Fruit fly (Drosophila melanogaster) whole organism, prepupa: ENCODE data around the gene gskt.

ENCODE experiments used
- Blimp-1 ChIP-seq: fragments of 200-800 bp; sonication (Bioruptor generic); optimal IDR thresholded peaks from 3 replicates; lab custom pipeline; 2017; ENCODE audit warnings: missing biosample characterization, missing genetic modification characterization, mild to moderate bottlenecking, moderate library complexity, missing genetic modification reagents
- CG10669 ChIP-seq: fragments of 200-800 bp; sonication (Bioruptor generic); optimal IDR thresholded peaks from 3 replicates; lab custom pipeline; 2018; ENCODE audit warnings: missing biosample characterization, mild to moderate bottlenecking, missing genetic modification characterization, moderate library complexity
- CG11294 ChIP-seq: fragments of 200-800 bp; sonication (Bioruptor generic); IDR thresholded peaks from 2 replicates; pipeline ENCODE4 v1.3.6; 2022; ENCODE audit warnings: missing biosample characterization, missing genetic modification characterization
- CG11902 ChIP-seq: fragments of 200-800 bp; sonication (Bioruptor generic); optimal IDR thresholded peaks from 3 replicates; lab custom pipeline; 2016; ENCODE audit warnings: missing biosample characterization, missing genetic modification characterization
- CG1621 ChIP-seq: fragments of 200-800 bp; sonication (Bioruptor generic); optimal IDR thresholded peaks from 3 replicates; lab custom pipeline; 2018; ENCODE audit warnings: missing biosample characterization, mild to moderate bottlenecking, missing genetic modification characterization
- CG16779 ChIP-seq: fragments of 200-800 bp; sonication (Bioruptor generic); optimal IDR thresholded peaks from 3 replicates; lab custom pipeline; 2017; ENCODE audit warnings: missing biosample characterization, mild to moderate bottlenecking, missing genetic modification characterization
- CG3032 ChIP-seq: fragments of 200-800 bp; optimal IDR thresholded peaks from 2 replicates; lab custom pipeline; 2019; ENCODE audit warnings: missing biosample characterization, mild to moderate bottlenecking, missing genetic modification characterization, moderate library complexity
- CG31627 ChIP-seq: fragments of 200-800 bp; sonication (Bioruptor generic); optimal IDR thresholded peaks from 3 replicates; lab custom pipeline; 2016; ENCODE audit warnings: missing biosample characterization, missing genetic modification characterization
- CG34406 ChIP-seq: fragments of 200-800 bp; sonication (Bioruptor generic); optimal IDR thresholded peaks from 3 replicates; lab custom pipeline; 2016; ENCODE audit warnings: missing biosample characterization, missing genetic modification characterization
- CG3919 ChIP-seq: fragments of 200-800 bp; sonication (Bioruptor generic); optimal IDR thresholded peaks from 3 replicates; lab custom pipeline; 2016; ENCODE audit warnings: missing biosample characterization, missing genetic modification characterization
- CG6163 ChIP-seq: fragments of 200-800 bp; sonication (Bioruptor generic); IDR thresholded peaks from 3 replicates; pipeline ENCODE4 v1.3.6; 2022; ENCODE audit warnings: missing biosample characterization, missing genetic modification characterization
- CG6276 ChIP-seq: fragments of 200-800 bp; sonication (Bioruptor generic); optimal IDR thresholded peaks from 2 replicates; lab custom pipeline; 2017; ENCODE audit warnings: missing biosample characterization, mild to moderate bottlenecking, missing genetic modification characterization
- CG6808 ChIP-seq: fragments of 200-800 bp; sonication (Bioruptor generic); optimal IDR thresholded peaks from 3 replicates; lab custom pipeline; 2017; ENCODE audit warnings: missing biosample characterization, missing genetic modification characterization, mild to moderate bottlenecking, moderate library complexity, missing genetic modification reagents
- CG9139 ChIP-seq: fragments of 200-800 bp; sonication (Bioruptor generic); optimal IDR thresholded peaks from 3 replicates; lab custom pipeline; 2017; ENCODE audit warnings: missing biosample characterization, mild to moderate bottlenecking, missing genetic modification characterization
- Eip75B ChIP-seq: fragments of 200-800 bp; sonication (Bioruptor generic); optimal IDR thresholded peaks from 3 replicates; lab custom pipeline; 2016; ENCODE audit warnings: missing biosample characterization, missing genetic modification characterization
- Eip78C ChIP-seq: fragments of 200-800 bp; sonication (Bioruptor generic); peaks from one replicate; lab custom pipeline; 2016; ENCODE audit warnings: missing biosample characterization, missing genetic modification characterization
- Eip93F ChIP-seq: fragments of 200-800 bp; sonication (Bioruptor generic); optimal IDR thresholded peaks from 2 replicates; lab custom pipeline; 2016; ENCODE audit warnings: missing biosample characterization, mild to moderate bottlenecking, missing genetic modification characterization
- Ets21C ChIP-seq: fragments of 200-800 bp; sonication (Bioruptor generic); optimal IDR thresholded peaks from 3 replicates; lab custom pipeline; 2016; ENCODE audit warnings: missing biosample characterization, missing genetic modification characterization
- Ets96B ChIP-seq: fragments of 200-800 bp; optimal IDR thresholded peaks from 2 replicates; lab custom pipeline; 2019; ENCODE audit warnings: missing biosample characterization, mild to moderate bottlenecking, missing genetic modification characterization, moderate library complexity
- Hr38 ChIP-seq: sonication (Bioruptor generic); optimal IDR thresholded peaks from 2 replicates; lab custom pipeline; 2016; ENCODE audit warnings: missing biosample characterization, missing genetic modification characterization
- Hr39 ChIP-seq: fragments of 200-800 bp; sonication (Bioruptor generic); optimal IDR thresholded peaks from 2 replicates; lab custom pipeline; 2016; ENCODE audit warnings: missing biosample characterization, missing genetic modification characterization
- Lpt ChIP-seq: fragments of 200-800 bp; sonication (Bioruptor generic); optimal IDR thresholded peaks from 3 replicates; lab custom pipeline; 2016; ENCODE audit warnings: missing biosample characterization, missing genetic modification characterization
- OdsH ChIP-seq: fragments of 200-800 bp; sonication (Bioruptor generic); optimal IDR thresholded peaks from 3 replicates; lab custom pipeline; 2016; ENCODE audit warnings: missing biosample characterization, missing genetic modification characterization
- Smox ChIP-seq: fragments of 200-800 bp; sonication (Bioruptor generic); optimal IDR thresholded peaks from 3 replicates; lab custom pipeline; 2016; ENCODE audit warnings: missing biosample characterization, missing genetic modification characterization
- Sox102F ChIP-seq: fragments of 200-800 bp; sonication (Bioruptor generic); optimal IDR thresholded peaks from 2 replicates; lab custom pipeline; 2016; ENCODE audit warnings: missing biosample characterization, mild to moderate bottlenecking, missing genetic modification characterization
- Sox14 ChIP-seq: fragments of 200-800 bp; sonication (Bioruptor generic); optimal IDR thresholded peaks from 3 replicates; lab custom pipeline; 2016; ENCODE audit warnings: missing biosample characterization, missing genetic modification characterization
- achi ChIP-seq: fragments of 200-800 bp; sonication (Bioruptor generic); optimal IDR thresholded peaks from 3 replicates; lab custom pipeline; 2016; ENCODE audit warnings: missing biosample characterization, missing genetic modification characterization
- cyc ChIP-seq: fragments of 200-800 bp; sonication (Bioruptor generic); optimal IDR thresholded peaks from 3 replicates; lab custom pipeline; 2016; ENCODE audit warnings: missing biosample characterization, missing genetic modification characterization
- dac ChIP-seq: fragments of 200-800 bp; sonication (Bioruptor generic); optimal IDR thresholded peaks from 2 replicates; lab custom pipeline; 2017; ENCODE audit warnings: missing biosample characterization, mild to moderate bottlenecking, missing genetic modification characterization
- eg ChIP-seq: fragments of 200-800 bp; sonication (Bioruptor generic); IDR thresholded peaks from 3 replicates; pipeline ENCODE4 v1.3.6; 2022; ENCODE audit warnings: missing biosample characterization, missing genetic modification characterization
- fd59A ChIP-seq: fragments of 200-800 bp; sonication (Bioruptor generic); optimal IDR thresholded peaks from 2 replicates; lab custom pipeline; 2017; ENCODE audit warnings: missing biosample characterization, mild to moderate bottlenecking, missing genetic modification characterization, missing genetic modification reagents
- fd85E ChIP-seq: fragments of 200-800 bp; sonication (Bioruptor generic); optimal IDR thresholded peaks from 3 replicates; lab custom pipeline; 2016; ENCODE audit warnings: missing biosample characterization, missing genetic modification characterization
- lz ChIP-seq: fragments of 200-800 bp; sonication (Bioruptor generic); optimal IDR thresholded peaks from 3 replicates; lab custom pipeline; 2016; ENCODE audit warnings: missing biosample characterization, missing genetic modification characterization
- salr ChIP-seq, 2 experiments: fragments of 200-800 bp; sonication (Bioruptor generic); optimal IDR thresholded peaks; 3 replicates each; lab custom pipeline; 2016 to 2018; ENCODE audit warnings: missing biosample characterization in 2 of 2, missing genetic modification characterization in 2 of 2, mild to moderate bottlenecking in 1 of 2
- spab ChIP-seq: fragments of 200-800 bp; sonication (Bioruptor generic); optimal IDR thresholded peaks from 2 replicates; lab custom pipeline; 2017; ENCODE audit warnings: missing biosample characterization, mild to moderate bottlenecking, missing genetic modification characterization, missing genetic modification reagents
- ss ChIP-seq, 2 experiments: fragments of 200-800 bp; sonication (Bioruptor generic); optimal IDR thresholded peaks; 2 replicates in 1 of 2; 3 replicates in 1 of 2; lab custom pipeline; 2017 to 2018; ENCODE audit warnings: mild to moderate bottlenecking in 2 of 2, missing biosample characterization in 2 of 2, missing genetic modification characterization in 2 of 2, moderate library complexity in 1 of 2
- svp ChIP-seq: fragments of 200-800 bp; sonication (Bioruptor generic); peaks from one replicate; lab custom pipeline; 2016; ENCODE audit warnings: missing biosample characterization, missing genetic modification characterization
- topi ChIP-seq: fragments of 200-800 bp; sonication (Bioruptor generic); optimal IDR thresholded peaks from 3 replicates; lab custom pipeline; 2016; ENCODE audit warnings: missing biosample characterization, missing genetic modification characterization
- vri ChIP-seq: fragments of 200-800 bp; sonication (Bioruptor generic); optimal IDR thresholded peaks from 3 replicates; lab custom pipeline; 2016; ENCODE audit warnings: missing biosample characterization, mild to moderate bottlenecking, missing genetic modification characterization

Gene gskt

DNA sequence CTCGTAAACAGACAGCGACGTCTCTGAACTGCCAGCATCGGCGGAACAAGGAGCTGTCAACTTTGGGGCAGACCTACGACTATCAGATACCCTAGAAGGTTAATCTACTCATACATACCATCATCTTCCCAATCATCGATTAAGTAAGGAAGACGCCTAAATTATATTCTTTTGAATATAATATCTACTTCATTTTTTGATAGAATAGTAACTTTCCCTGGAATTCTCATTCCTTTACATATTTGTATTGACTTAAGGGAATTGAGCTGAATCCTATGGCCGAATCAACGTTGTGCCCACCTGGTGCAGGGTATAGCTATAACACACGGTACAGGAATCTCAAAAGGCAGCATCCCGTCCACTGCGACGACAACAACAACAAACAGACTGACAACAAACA lies 25.6 kb upstream of the gskt start (continued):
- TF ChIP-seq CG6163 (GFP tag; lab: Robert Waterston, UW) (no peak), Lpt (GFP tag; lab: Kevin White, UChicago) (peak; percentile 24), dac (GFP tag; lab: Kevin White, UChicago) (no peak), CG3032 (tag; lab: Kevin White, UChicago) (no peak), Eip93F (no peak), CG10669 (GFP tag; lab: Kevin White, UChicago) (peak; percentile 15), achi (peak; percentile 7), CG3919 (peak; percentile 27), CG6808 (no peak), CG16779 (tag; lab: Kevin White, UChicago) (no peak), Hr38 (GFP tag; lab: Kevin White, UChicago) (no peak), Ets21C (GFP tag; lab: Kevin White, UChicago) (no peak), Smox (GFP tag; lab: Kevin White, UChicago) (no peak), eg (no peak), fd59A (GFP tag; lab: Kevin White, UChicago) (no peak), Eip78C (GFP tag; lab: Kevin White, UChicago) (peak; percentile 71), CG34406 (GFP tag; lab: Kevin White, UChicago) (no peak), CG11294 (no peak), CG1621 (tag; lab: Kevin White, UChicago) (no peak), lz (no peak), salr (GFP tag; optimal IDR thresholded peaks at IDR 0.05; lab: Kevin White, UChicago) (no peak), OdsH (no peak), ss (GFP tag; optimal IDR thresholded peaks at IDR 0.05; lab: Kevin White, UChicago) (no peak)

DNA sequence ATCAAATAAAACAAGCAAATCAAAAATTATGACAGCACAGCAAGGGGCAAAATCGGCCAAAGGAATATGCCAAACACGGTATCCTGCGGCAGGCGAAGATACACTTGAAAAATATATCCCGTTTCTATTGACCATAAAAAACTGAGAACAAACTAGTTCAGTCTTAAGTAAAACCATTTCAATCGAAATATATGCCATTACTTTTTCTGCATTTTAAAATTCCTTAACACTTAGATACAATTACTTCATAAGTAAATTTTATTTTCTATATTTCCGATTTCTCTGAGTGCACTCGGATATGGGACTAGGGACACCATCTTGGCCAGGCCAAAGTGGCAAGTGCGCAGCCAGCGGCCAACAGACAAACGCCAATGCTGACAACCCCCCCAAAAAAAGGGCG lies 8.6 kb upstream of the gskt start:
- no peak for TF ChIP-seq CG31627 (GFP tag; lab: Kevin White, UChicago)
- no peak for TF ChIP-seq CG3032 (tag; lab: Kevin White, UChicago)
- no peak for TF ChIP-seq Blimp-1 (GFP tag; lab: Kevin White, UChicago)
- no peak for TF ChIP-seq topi (GFP tag; lab: Kevin White, UChicago)
- TF ChIP-seq vri: no peak
- no peak for TF ChIP-seq Ets96B (tag; lab: Kevin White, UChicago)
- TF ChIP-seq spab (GFP tag; lab: Kevin White, UChicago): no peak
- TF ChIP-seq svp (GFP tag; lab: Kevin White, UChicago): no peak
- TF ChIP-seq Sox102F (GFP tag; lab: Kevin White, UChicago): no peak
- TF ChIP-seq CG3919: no peak
- TF ChIP-seq Eip75B: no peak
- no peak for TF ChIP-seq fd85E
- TF ChIP-seq ss (GFP tag; optimal IDR thresholded peaks at IDR 0.05; lab: Kevin White, UChicago): no peak

DNA sequence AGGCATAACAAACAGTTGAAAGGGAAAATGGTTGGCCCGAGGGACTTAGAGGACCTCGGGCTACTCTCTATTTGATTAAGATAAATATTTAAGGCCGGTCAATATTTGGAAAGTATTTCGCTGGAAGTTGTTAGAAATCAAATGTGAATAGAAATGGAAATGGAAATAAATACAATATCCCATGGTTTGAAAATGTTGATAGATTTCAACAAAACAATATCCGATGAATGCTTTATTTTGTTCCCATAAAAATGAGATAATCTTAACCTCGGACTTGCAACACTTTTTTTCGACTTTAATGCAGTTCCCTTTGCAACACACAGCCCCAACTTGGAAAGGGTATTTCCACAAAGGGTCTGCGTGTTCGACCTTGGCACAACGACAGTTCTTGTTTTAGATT lies 3.2 kb upstream of the gskt start:
- TF ChIP-seq CG1621 (tag; lab: Kevin White, UChicago): no peak
- no peak for TF ChIP-seq Sox14 (GFP tag; lab: Kevin White, UChicago)
- TF ChIP-seq Blimp-1 (GFP tag; lab: Kevin White, UChicago): no peak
- TF ChIP-seq lz: no peak
- no peak for TF ChIP-seq Sox102F (GFP tag; lab: Kevin White, UChicago)
- TF ChIP-seq Eip93F: no peak
- TF ChIP-seq Eip78C (GFP tag; lab: Kevin White, UChicago): peak; percentile 38
- no peak for TF ChIP-seq CG16779 (tag; lab: Kevin White, UChicago)
- no peak for TF ChIP-seq vri
- TF ChIP-seq CG6276: no peak
- no peak for TF ChIP-seq Hr39 (GFP tag; lab: Kevin White, UChicago)
- TF ChIP-seq CG11902 (GFP tag; lab: Kevin White, UChicago): no peak
- peak; percentile 28 for TF ChIP-seq svp (GFP tag; lab: Kevin White, UChicago)
- no peak for TF ChIP-seq CG34406 (GFP tag; lab: Kevin White, UChicago)
- no peak for TF ChIP-seq cyc (GFP tag; lab: Kevin White, UChicago)
- TF ChIP-seq CG9139: no peak
- TF ChIP-seq Ets96B (tag; lab: Kevin White, UChicago): no peak
- TF ChIP-seq, all 60 proteins: peak for 2
